Worm (Caenorhabditis elegans) whole organism, young adult: Measurements from ENCODE around the gene mltn-11.
A peak's percentile ranks its signal among the peaks of the same experiment; 100 is the strongest.
"Not testable (repeated sequence)": the region's sequence is repeated elsewhere in the genome, so short reads cannot be mapped to it uniquely, and the experiment has no call there.

Experiments used
- F23B12.7 ChIP-seq: sonication (generic microtip); optimal IDR thresholded peaks from 2 replicates; lab custom pipeline; 2017; ENCODE audit warnings: missing genetic modification characterization, mild to moderate bottlenecking, missing compliant biosample characterization, antibody characterized with exemption, moderate library complexity; ENCODE audit not compliant: insufficient read depth
- F33H1.4 ChIP-seq: fragments of 200-800 bp; sonication (Bioruptor generic); IDR thresholded peaks from 2 replicates; pipeline ENCODE4 v1.3.6; 2022; ENCODE audit warnings: missing genetic modification reagents, missing genetic modification characterization, missing compliant biosample characterization
- T07F8.4 ChIP-seq: sonication (generic microtip); optimal IDR thresholded peaks from 2 replicates; lab custom pipeline; 2016; ENCODE audit warnings: mild to moderate bottlenecking, missing genetic modification characterization, moderate library complexity, missing compliant biosample characterization
- T26A5.8 ChIP-seq: sonication (generic microtip); optimal IDR thresholded peaks from 2 replicates; lab custom pipeline; 2016; ENCODE audit warnings: missing genetic modification characterization, missing compliant biosample characterization
- Y67H2A.10 ChIP-seq: fragments of 200-800 bp; sonication (Bioruptor generic); conservative IDR thresholded peaks from 2 replicates; pipeline ENCODE4 v1.3.6; 2022; ENCODE audit warnings: missing genetic modification reagents, missing genetic modification characterization, missing compliant biosample characterization
- cebp-2 ChIP-seq: fragments of 200-800 bp; sonication (Bioruptor generic); IDR thresholded peaks from 2 replicates; pipeline ENCODE4 v1.3.6; 2022; ENCODE audit warnings: missing genetic modification characterization, missing compliant biosample characterization
- ceh-27 ChIP-seq: fragments of 200-800 bp; sonication (Bioruptor generic); optimal IDR thresholded peaks from 2 replicates; lab custom pipeline; 2018; ENCODE audit warnings: mild to moderate bottlenecking, missing genetic modification characterization, moderate library complexity, missing compliant biosample characterization
- ceh-58 ChIP-seq: fragments of 200-800 bp; sonication (Bioruptor generic); IDR thresholded peaks from 2 replicates; pipeline ENCODE4 v1.3.6; 2022; ENCODE audit warnings: missing genetic modification characterization, missing compliant biosample characterization
- egrh-3 ChIP-seq: fragments of 200-800 bp; sonication (Bioruptor generic); IDR thresholded peaks from 2 replicates; pipeline ENCODE4 v1.3.6; 2022; ENCODE audit warnings: missing genetic modification reagents, missing genetic modification characterization, missing compliant biosample characterization
- gei-17 ChIP-seq: fragments of 200-800 bp; sonication (Bioruptor generic); optimal IDR thresholded peaks from 2 replicates; lab custom pipeline; 2018; ENCODE audit warnings: mild to moderate bottlenecking, missing genetic modification characterization, missing compliant biosample characterization
- him-1 ChIP-seq: sonication (generic microtip); optimal IDR thresholded peaks from 2 replicates; lab custom pipeline; 2016; ENCODE audit warnings: missing genotype, missing genetic modification reagents, missing genetic modification characterization, missing compliant biosample characterization
- hsf-1 ChIP-seq: fragments of 200-800 bp; sonication (Bioruptor generic); IDR thresholded peaks from 2 replicates; pipeline ENCODE4 v1.3.6; 2022; ENCODE audit warnings: missing genetic modification reagents, missing genetic modification characterization, missing compliant biosample characterization
- let-607 ChIP-seq, 2 experiments: fragments of 200-800 bp in 1 of 2; sonication (Bioruptor generic) in 1 of 2; sonication (generic microtip) in 1 of 2; optimal IDR thresholded peaks; 2 replicates each; lab custom pipeline; 2016 to 2018; ENCODE audit warnings: mild to moderate bottlenecking in 2 of 2, missing compliant biosample characterization in 2 of 2, missing genetic modification characterization in 2 of 2, moderate library complexity in 2 of 2, missing genotype in 1 of 2
- madf-10 ChIP-seq: sonication (generic microtip); optimal IDR thresholded peaks from 2 replicates; lab custom pipeline; 2016; ENCODE audit warnings: mild to moderate bottlenecking, missing genetic modification characterization, missing compliant biosample characterization
- mel-28 ChIP-seq: sonication (generic microtip); optimal IDR thresholded peaks from 2 replicates; lab custom pipeline; 2016; ENCODE audit warnings: borderline replicate concordance, mild to moderate bottlenecking, missing genetic modification characterization, missing compliant biosample characterization
- nhr-27 ChIP-seq: fragments of 200-800 bp; sonication (Bioruptor generic); optimal IDR thresholded peaks from 2 replicates; lab custom pipeline; 2018; ENCODE audit warnings: mild to moderate bottlenecking, missing genetic modification characterization, moderate library complexity, missing compliant biosample characterization
- pha-4 ChIP-seq: fragments of 150-350 bp; sonication (generic microtip); optimal IDR thresholded peaks from 2 replicates; lab custom pipeline; 2014; ENCODE audit warnings: missing biosample characterization, missing genetic modification reagents, missing genetic modification characterization
- rec-8 ChIP-seq, 2 experiments: sonication (generic microtip); optimal IDR thresholded peaks; 2 replicates each; lab custom pipeline; 2016; ENCODE audit warnings: mild to moderate bottlenecking in 2 of 2, missing genetic modification characterization in 2 of 2, missing genetic modification reagents in 2 of 2, missing genotype in 2 of 2, missing biosample characterization in 1 of 2, missing compliant biosample characterization in 1 of 2, moderate library complexity in 1 of 2
- rpc-1 ChIP-seq, 2 experiments: fragments of 150-350 bp in 1 of 2; sonication (generic microtip) in 1 of 2; optimal IDR thresholded peaks; 2 replicates each; lab custom pipeline; 2014 to 2018; ENCODE audit warnings: missing biosample characterization in 1 of 2, missing genetic modification characterization in 1 of 2, missing genetic modification reagents in 1 of 2, missing genotype in 1 of 2
- snpc-1.1 ChIP-seq: sonication (generic microtip); optimal IDR thresholded peaks from 2 replicates; lab custom pipeline; 2017; ENCODE audit warnings: missing genetic modification characterization, mild to moderate bottlenecking, missing compliant biosample characterization, antibody characterized with exemption, moderate library complexity, missing genotype, missing genetic modification reagents; ENCODE audit not compliant: insufficient read depth
- snpc-4 ChIP-seq, 5 experiments: fragments of 150-350 bp in 1 of 5; sonication (generic microtip) in 4 of 5; optimal IDR thresholded peaks; 2 replicates each; lab custom pipeline; 2014 to 2018; ENCODE audit warnings: missing genetic modification characterization in 5 of 5, missing biosample characterization in 3 of 5, antibody characterized with exemption in 2 of 5, mild to moderate bottlenecking in 2 of 5, missing compliant biosample characterization in 2 of 5, missing genotype in 2 of 5, moderate library complexity in 2 of 5, missing genetic modification reagents in 1 of 5
- tlf-1 ChIP-seq: fragments of 200-800 bp; sonication (Bioruptor generic); optimal IDR thresholded peaks from 2 replicates; lab custom pipeline; 2018; ENCODE audit warnings: mild to moderate bottlenecking, missing genetic modification characterization, missing compliant biosample characterization
- unc-130 ChIP-seq: sonication (generic microtip); optimal IDR thresholded peaks from 2 replicates; lab custom pipeline; 2016; ENCODE audit warnings: missing genetic modification reagents, missing genetic modification characterization, missing compliant biosample characterization
- ztf-26 ChIP-seq: sonication (generic microtip); optimal IDR thresholded peaks from 2 replicates; lab custom pipeline; 2017; ENCODE audit warnings: missing genetic modification characterization, missing compliant biosample characterization
- ztf-28 ChIP-seq: fragments of 200-800 bp; sonication (Bioruptor generic); IDR thresholded peaks from 2 replicates; pipeline ENCODE4 v1.3.6; 2022; ENCODE audit warnings: missing genetic modification reagents, missing genetic modification characterization, missing compliant biosample characterization

mltn-11 gene

DNA sequence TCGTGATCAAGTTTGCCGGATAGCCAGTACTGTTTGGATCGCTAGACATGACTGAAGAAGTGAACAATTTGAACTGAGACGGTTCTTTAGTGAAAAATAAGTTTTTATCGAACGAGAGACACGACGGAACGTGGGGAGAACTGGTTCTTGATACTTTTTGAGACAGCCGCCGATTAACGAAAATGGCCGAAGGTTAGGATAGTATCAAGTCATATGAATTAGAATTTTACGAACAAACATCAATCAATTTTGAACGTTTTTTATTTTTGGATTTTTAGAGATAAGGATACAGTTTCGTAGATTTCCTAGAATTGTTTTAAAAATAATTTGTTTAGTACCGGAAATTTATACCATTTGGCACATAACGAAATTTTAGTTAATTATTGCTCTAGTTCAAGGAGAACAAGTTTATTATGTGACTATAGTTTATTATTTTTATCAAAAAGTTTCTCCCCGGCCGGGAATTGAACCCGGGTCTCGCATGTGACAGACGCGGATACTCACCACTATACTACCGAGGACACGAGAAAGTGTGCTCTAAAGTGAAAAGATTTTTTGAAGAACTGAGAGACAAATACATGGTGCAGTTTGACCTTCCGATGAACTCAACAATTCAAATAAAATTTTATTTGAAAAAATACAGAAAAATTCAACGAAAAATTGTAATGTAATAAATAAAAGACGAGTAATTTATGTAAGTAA is 12.5 kb downstream of the mltn-11 start, which contains the start of gene W06G6.20 (continued):
- TF ChIP-seq snpc-4 (GFP tag; optimal IDR thresholded peaks at IDR 0.05; lab: Kevin White, UChicago) = peak; percentile 44
- TF ChIP-seq snpc-4 (tag; optimal IDR thresholded peaks at IDR 0.05; lab: Kevin White, UChicago) = peak in 3 of 4 experiments; percentile 29 to 85 (median 76)
- peak in 1 of 2 experiments; percentile 44 for TF ChIP-seq let-607 (tag; optimal IDR thresholded peaks at IDR 0.05; lab: Kevin White, UChicago)

- TF ChIP-seq him-1 (tag; lab: Kevin White, UChicago); ceh-58 (GFP tag; lab: Robert Waterston, UW); gei-17: not testable (repeated sequence)
Measured at ce11 chrV:16649200-16649599, 13.2 kb downstream of the mltn-11 start, which contains the start of gene W06G6.11. Gene W06G6.11 (minus strand): TSS chrV:16649300.

DNA sequence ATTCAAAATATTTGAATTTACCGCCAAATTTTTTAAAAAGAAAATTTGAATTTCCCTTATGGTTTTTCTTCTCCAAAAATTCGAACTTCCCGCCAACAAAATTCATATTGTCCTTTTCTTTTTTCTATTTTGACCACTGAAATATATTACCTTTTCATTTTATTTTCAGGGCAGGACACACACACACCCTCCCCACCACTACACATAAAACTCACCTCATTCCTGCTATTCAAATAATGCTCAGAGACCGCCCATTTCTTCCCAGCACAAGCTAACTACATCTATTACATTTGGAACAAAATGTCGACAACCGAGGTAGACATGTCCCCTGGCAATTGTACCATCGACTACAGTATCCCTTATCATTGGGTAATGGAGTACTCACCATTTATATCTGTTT is 18.3 kb downstream of the mltn-11 start, which contains the start of gene W06G6.15:
Gene W06G6.15 (plus strand): TSS at position 301 of the 400 bp plus-strand sequence.
- not testable (repeated sequence) for TF ChIP-seq hsf-1 (GFP tag; lab: Robert Waterston, UW); T07F8.4 (tag; lab: Kevin White, UChicago); Y67H2A.10 (GFP tag; lab: Robert Waterston, UW)
- TF ChIP-seq, all 124 proteins: peak for 0; not testable (repeated sequence) for 124

DNA sequence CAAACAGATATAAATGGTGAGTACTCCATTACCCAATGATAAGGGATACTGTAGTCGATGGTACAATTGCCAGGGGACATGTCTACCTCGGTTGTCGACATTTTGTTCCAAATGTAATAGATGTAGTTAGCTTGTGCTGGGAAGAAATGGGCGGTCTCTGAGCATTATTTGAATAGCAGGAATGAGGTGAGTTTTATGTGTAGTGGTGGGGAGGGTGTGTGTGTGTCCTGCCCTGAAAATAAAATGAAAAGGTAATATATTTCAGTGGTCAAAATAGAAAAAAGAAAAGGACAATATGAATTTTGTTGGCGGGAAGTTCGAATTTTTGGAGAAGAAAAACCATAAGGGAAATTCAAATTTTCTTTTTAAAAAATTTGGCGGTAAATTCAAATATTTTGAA is 24.8 kb downstream of the mltn-11 start, which contains the start of gene Y70C5B.2:
Gene Y70C5B.2 (minus strand): TSS at position 101 of the 400 bp plus-strand sequence.
- TF ChIP-seq F33H1.4 (GFP tag; lab: Robert Waterston, UW); F23B12.7; cebp-2 (GFP tag; lab: Robert Waterston, UW): not testable (repeated sequence)

- TF ChIP-seq unc-130 (GFP tag; lab: Kevin White, UChicago) = no peak
- TF ChIP-seq egrh-3 (GFP tag; lab: Robert Waterston, UW) = no peak
- TF ChIP-seq pha-4 (tag; lab: Kevin White, UChicago) = no peak
- no peak for TF ChIP-seq rpc-1 (optimal IDR thresholded peaks at IDR 0.05; lab: Kevin White, UChicago)
- TF ChIP-seq rpc-1 (tag; optimal IDR thresholded peaks at IDR 0.05; lab: Kevin White, UChicago) = no peak
- TF ChIP-seq ztf-26 (tag; lab: Kevin White, UChicago) = no peak
- no peak for TF ChIP-seq tlf-1
- no peak for TF ChIP-seq snpc-1.1 (tag; lab: Kevin White, UChicago)
- TF ChIP-seq mel-28 = no peak
- no peak for TF ChIP-seq rec-8 (tag; optimal IDR thresholded peaks at IDR 0.05; lab: Kevin White, UChicago)
- TF ChIP-seq, all 124 proteins: peak for 0
Measured at ce11 chrV:16666647-16667046, 30.7 kb downstream of the mltn-11 start, which contains the start of gene F14F8.14. Gene F14F8.14 (minus strand): TSS chrV:16666747.

- TF ChIP-seq ztf-28 (GFP tag; lab: Robert Waterston, UW) (no peak), ceh-27 (no peak), rec-8 (tag; optimal IDR thresholded peaks at IDR 0.05; lab: Kevin White, UChicago) (no peak), T26A5.8 (tag; lab: Kevin White, UChicago) (no peak), madf-10 (tag; lab: Kevin White, UChicago) (no peak), nhr-27 (tag; lab: Kevin White, UChicago) (no peak)
Measured at ce11 chrV:16668473-16668872, 32.5 kb downstream of the mltn-11 start, which contains the start of gene F14F8.9. Gene F14F8.9 (minus strand): TSS chrV:16668573.
